Worm (Caenorhabditis elegans) whole organism, mixed stage, embryonic: Measurements from ENCODE around the gene nhr-100.

ENCODE experiments used
- blmp-1 ChIP-seq: fragments of 150-350 bp; optimal IDR thresholded peaks from 2 replicates; lab custom pipeline; 2014; ENCODE audit warnings: missing biosample characterization, missing genetic modification characterization
- ces-1 ChIP-seq: fragments of 150-350 bp; optimal IDR thresholded peaks from 2 replicates; lab custom pipeline; 2014; ENCODE audit warnings: missing biosample characterization, missing genetic modification reagents, missing genetic modification characterization
- lin-13 ChIP-seq: fragments of 150-350 bp; optimal IDR thresholded peaks from 2 replicates; lab custom pipeline; 2014; ENCODE audit warnings: missing biosample characterization, missing genetic modification characterization
- lsy-2 ChIP-seq: fragments of 150-350 bp; optimal IDR thresholded peaks from 2 replicates; lab custom pipeline; 2014; ENCODE audit warnings: missing biosample characterization, missing genetic modification characterization
- mab-5 ChIP-seq: fragments of 150-350 bp; optimal IDR thresholded peaks from 2 replicates; lab custom pipeline; 2014; ENCODE audit warnings: missing biosample characterization, missing genetic modification characterization
- mep-1 ChIP-seq: fragments of 150-350 bp; optimal IDR thresholded peaks from 2 replicates; lab custom pipeline; 2017; ENCODE audit warnings: missing biosample characterization, missing genetic modification reagents, missing genetic modification characterization, inconsistent platforms
- nhr-76 ChIP-seq: sonication (generic microtip); optimal IDR thresholded peaks from 2 replicates; lab custom pipeline; 2017; ENCODE audit warnings: missing biosample characterization, missing genetic modification characterization
- pha-4 ChIP-seq: fragments of 150-350 bp; optimal IDR thresholded peaks from 2 replicates; lab custom pipeline; 2018; ENCODE audit warnings: missing biosample characterization, missing genetic modification reagents, missing genetic modification characterization
- unc-39 ChIP-seq: fragments of 150-350 bp; optimal IDR thresholded peaks from 2 replicates; lab custom pipeline; 2014; ENCODE audit warnings: missing biosample characterization, missing genetic modification characterization
- ztf-11 ChIP-seq: fragments of 150-350 bp; optimal IDR thresholded peaks from 2 replicates; lab custom pipeline; 2014; ENCODE audit warnings: missing biosample characterization, missing genetic modification characterization

DNA sequence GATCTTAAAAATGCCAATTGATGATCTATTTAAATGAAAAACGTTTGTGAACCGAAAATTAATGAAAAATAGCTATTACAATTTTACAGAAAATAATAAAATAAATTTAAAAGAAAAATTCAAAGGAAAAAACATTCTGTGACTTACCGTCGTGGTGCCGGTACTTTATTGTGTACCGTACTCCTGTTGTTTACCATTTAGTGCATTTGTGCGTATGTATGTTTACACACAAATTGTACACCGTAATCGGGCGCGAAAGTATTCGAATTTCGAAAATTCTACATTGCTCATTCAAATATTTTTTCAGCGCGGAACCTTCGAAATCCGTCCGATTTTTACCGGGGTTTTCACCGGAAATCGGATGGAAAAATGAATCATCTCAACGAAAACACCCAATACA, 49.5 kb downstream of the nhr-100 start, which contains the start of gene T13F2.6:
- TF ChIP-seq lin-13 (tag; lab: Kevin White, UChicago) (no peak), unc-39 (tag; lab: Kevin White, UChicago) (no peak), lsy-2 (tag; lab: Kevin White, UChicago) (no peak), mab-5 (tag; lab: Kevin White, UChicago) (no peak), ztf-11 (tag; lab: Kevin White, UChicago) (no peak), pha-4 (tag; lab: Kevin White, UChicago) (no peak), mep-1 (tag; lab: Kevin White, UChicago) (no peak), nhr-76 (no peak), blmp-1 (tag; lab: Kevin White, UChicago) (no peak), ces-1 (GFP tag; lab: Kevin White, UChicago) (no peak)
